Worm (Caenorhabditis elegans) whole organism, early embryonic: Measurements from ENCODE around the gene natc-1.

Source experiments
- B0310.2 ChIP-seq: sonication (generic microtip); optimal IDR thresholded peaks from 2 replicates; lab custom pipeline; 2016; ENCODE audit warnings: mild to moderate bottlenecking, missing genetic modification characterization, missing compliant biosample characterization
- F13C5.2 ChIP-seq: sonication (generic microtip); optimal IDR thresholded peaks from 2 replicates; lab custom pipeline; 2017; ENCODE audit warnings: mild to moderate bottlenecking, missing genetic modification characterization, inconsistent platforms, missing compliant biosample characterization
- aly-1 ChIP-seq: sonication (generic microtip); optimal IDR thresholded peaks from 2 replicates; lab custom pipeline; 2016; ENCODE audit warnings: missing genetic modification characterization, missing compliant biosample characterization
- ama-1 ChIP-seq: fragments of 150-350 bp; optimal IDR thresholded peaks from 2 replicates; lab custom pipeline; 2014
- ceh-13 ChIP-seq: fragments of 200-800 bp; sonication (Bioruptor generic); optimal IDR thresholded peaks from 2 replicates; lab custom pipeline; 2018; ENCODE audit warnings: mild to moderate bottlenecking, missing genetic modification characterization, missing compliant biosample characterization
- ceh-36 ChIP-seq: sonication (generic microtip); optimal IDR thresholded peaks from 2 replicates; lab custom pipeline; 2016; ENCODE audit warnings: missing genetic modification characterization, inconsistent platforms, missing compliant biosample characterization
- ets-7 ChIP-seq: sonication (generic microtip); optimal IDR thresholded peaks from 2 replicates; lab custom pipeline; 2016; ENCODE audit warnings: missing genotype, missing genetic modification characterization, missing compliant biosample characterization
- flt-1 ChIP-seq: fragments of 200-800 bp; sonication (Bioruptor generic); IDR thresholded peaks from 2 replicates; pipeline ENCODE4 v1.3.6; 2022; ENCODE audit warnings: missing genetic modification characterization, missing compliant biosample characterization
- hmbx-1 ChIP-seq: sonication (generic microtip); optimal IDR thresholded peaks from 2 replicates; lab custom pipeline; 2016; ENCODE audit warnings: mild to moderate bottlenecking, missing genetic modification characterization, missing compliant biosample characterization
- hmg-4 ChIP-seq: fragments of 200-800 bp; sonication (Bioruptor generic); optimal IDR thresholded peaks from 2 replicates; lab custom pipeline; 2018; ENCODE audit warnings: mild to moderate bottlenecking, missing genetic modification characterization, missing compliant biosample characterization
- hnd-1 ChIP-seq: sonication (generic microtip); optimal IDR thresholded peaks from 2 replicates; lab custom pipeline; 2016; ENCODE audit warnings: missing genetic modification characterization, missing compliant biosample characterization
- pes-1 ChIP-seq: fragments of 200-800 bp; sonication (Bioruptor generic); IDR thresholded peaks from 2 replicates; pipeline ENCODE4 v1.3.6; 2022; ENCODE audit warnings: missing genetic modification reagents, missing genetic modification characterization, missing compliant biosample characterization
- scrt-1 ChIP-seq: fragments of 200-800 bp; sonication (Bioruptor generic); IDR thresholded peaks from 2 replicates; pipeline ENCODE4 v1.3.6; 2022; ENCODE audit warnings: missing genetic modification characterization, missing compliant biosample characterization
- sea-1 ChIP-seq: fragments of 200-800 bp; sonication (Bioruptor generic); conservative IDR thresholded peaks from 2 replicates; pipeline ENCODE4 v1.3.6; 2022; ENCODE audit warnings: missing genetic modification characterization, missing compliant biosample characterization
- tbx-11 ChIP-seq: fragments of 200-800 bp; sonication (Bioruptor generic); IDR thresholded peaks from 2 replicates; pipeline ENCODE4 v1.3.6; 2022; ENCODE audit warnings: missing genetic modification characterization, missing compliant biosample characterization
- tbx-37 ChIP-seq: fragments of 200-800 bp; sonication (Bioruptor generic); conservative IDR thresholded peaks from 2 replicates; pipeline ENCODE4 v1.3.6; 2022; ENCODE audit warnings: missing genetic modification reagents, missing genetic modification characterization, missing compliant biosample characterization
- tra-4 ChIP-seq: sonication (generic microtip); optimal IDR thresholded peaks from 2 replicates; lab custom pipeline; 2017; ENCODE audit warnings: missing genetic modification characterization, missing compliant biosample characterization

The natc-1 gene

DNA sequence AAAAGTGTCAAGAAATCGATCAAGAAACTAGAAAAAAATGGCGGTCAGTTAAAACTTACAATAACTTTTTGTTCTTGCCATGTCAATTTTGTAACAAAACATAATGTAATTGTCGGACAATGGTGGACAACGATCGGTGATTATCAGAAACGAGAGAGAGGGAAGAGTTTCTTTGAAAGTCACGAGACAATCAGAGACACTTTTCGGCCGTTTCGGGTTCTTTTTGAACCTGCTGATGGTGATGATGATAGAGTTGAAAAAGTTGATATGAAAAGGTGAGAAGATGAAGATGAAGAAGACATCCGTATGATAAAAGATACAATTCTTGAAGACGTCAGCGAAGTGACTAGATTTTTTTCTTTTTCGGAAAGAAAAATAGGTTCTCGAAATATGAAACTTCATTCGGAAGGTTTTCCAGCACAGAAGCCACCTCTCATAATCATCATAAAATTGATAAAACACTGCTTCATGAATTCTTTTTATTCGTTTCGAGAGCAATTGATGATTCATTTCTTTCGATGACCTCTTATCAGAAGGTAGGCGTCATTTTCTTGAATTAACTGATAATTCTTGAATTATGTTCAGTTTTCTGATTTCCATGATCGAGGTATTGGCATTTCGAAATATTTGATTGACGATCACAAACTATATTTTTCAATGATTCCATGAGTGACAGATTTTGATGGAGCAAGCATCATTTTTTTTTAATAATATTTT, 35.3 kb upstream of the natc-1 start:
- TF ChIP-seq hnd-1 (no peak), ama-1 (lab: Kevin White, UChicago) (no peak), ceh-13 (GFP tag; lab: Kevin White, UChicago) (no peak), ets-7 (no peak), F13C5.2 (no peak), B0310.2 (tag; lab: Kevin White, UChicago) (no peak)

DNA sequence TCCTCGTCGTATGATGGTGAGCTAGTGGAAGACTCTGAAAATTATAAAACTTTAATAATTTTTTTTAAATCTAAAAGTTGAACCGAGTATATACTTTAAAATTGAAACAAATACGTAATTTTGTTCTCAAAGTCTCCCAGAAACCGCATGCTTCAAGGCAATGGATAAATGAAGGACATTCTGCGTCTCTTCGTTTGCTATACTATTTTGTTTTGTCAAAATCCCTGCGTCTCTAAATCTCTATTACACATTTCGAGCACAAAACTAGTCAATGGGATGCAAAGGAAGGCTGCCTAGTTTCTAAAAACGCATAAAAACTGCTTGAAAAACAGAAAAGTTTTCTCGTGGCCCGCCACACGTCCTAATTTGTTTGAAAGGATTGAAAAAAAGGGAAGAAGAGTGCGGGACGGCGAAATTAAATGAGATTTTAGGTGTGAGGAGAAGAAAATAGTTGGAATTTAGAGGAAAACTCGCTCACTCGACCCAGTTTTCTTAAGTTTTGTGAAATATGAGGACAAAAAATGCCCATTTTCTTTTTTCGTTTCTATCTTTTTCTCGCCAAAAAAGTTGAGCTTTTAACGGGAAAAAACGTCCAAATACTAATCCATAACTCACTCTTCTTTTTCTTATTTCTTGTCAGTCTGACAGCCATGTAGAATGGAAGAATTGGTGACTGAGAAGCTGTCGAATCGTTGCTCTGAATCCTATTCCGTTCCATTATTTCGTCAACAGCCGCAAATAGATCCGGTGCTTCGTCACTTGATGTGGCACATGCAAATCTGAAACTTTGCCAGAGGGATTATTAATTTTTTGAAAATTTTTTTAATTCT, 33.4 kb upstream of the natc-1 start:
- no peak for TF ChIP-seq ceh-36 (tag; lab: Kevin White, UChicago)
- TF ChIP-seq tra-4, result no peak
- TF ChIP-seq pes-1 (GFP tag; lab: Robert Waterston, UW), result no peak
- TF ChIP-seq ceh-13 (GFP tag; lab: Kevin White, UChicago), result no peak
- TF ChIP-seq ama-1 (lab: Kevin White, UChicago), result no peak
- TF ChIP-seq sea-1 (GFP tag; lab: Robert Waterston, UW), result no peak
- no peak for TF ChIP-seq ets-7
- TF ChIP-seq hmbx-1 (tag; lab: Kevin White, UChicago), result no peak
- TF ChIP-seq scrt-1 (GFP tag; lab: Robert Waterston, UW), result no peak
- no peak for TF ChIP-seq hnd-1
- no peak for TF ChIP-seq tbx-37 (GFP tag; lab: Robert Waterston, UW)
- TF ChIP-seq flt-1 (GFP tag; lab: Robert Waterston, UW), result no peak
- TF ChIP-seq tbx-11 (GFP tag; lab: Robert Waterston, UW), result no peak
- no peak for TF ChIP-seq F13C5.2
- TF ChIP-seq hmg-4, result no peak

DNA sequence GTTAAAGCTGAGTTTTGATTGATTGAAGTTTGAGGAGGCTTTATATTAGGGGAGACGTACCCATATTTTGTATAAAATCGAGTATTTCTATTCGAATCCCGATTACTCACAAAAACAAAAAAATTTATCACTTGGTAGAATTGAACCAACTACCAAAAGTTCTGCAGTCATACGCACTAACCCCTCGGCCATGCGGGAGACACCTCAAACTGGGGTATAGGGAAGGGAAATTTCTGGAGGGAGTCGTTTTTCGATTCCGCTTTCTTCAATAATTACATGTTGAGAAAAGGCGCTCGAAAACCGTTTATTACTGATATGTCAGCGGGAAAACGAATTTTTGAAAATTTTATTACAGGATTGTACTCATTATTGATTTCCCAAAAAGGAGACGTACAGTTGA, 30.9 kb upstream of the natc-1 start:
- peak; percentile 75 for TF ChIP-seq tbx-11 (GFP tag; lab: Robert Waterston, UW)
- peak; percentile 60 for TF ChIP-seq tbx-37 (GFP tag; lab: Robert Waterston, UW)
- peak; percentile 80 for TF ChIP-seq flt-1 (GFP tag; lab: Robert Waterston, UW)
- peak; percentile 86 for TF ChIP-seq pes-1 (GFP tag; lab: Robert Waterston, UW)
- peak; percentile 80 for TF ChIP-seq sea-1 (GFP tag; lab: Robert Waterston, UW)
- TF ChIP-seq scrt-1 (GFP tag; lab: Robert Waterston, UW), result peak; percentile 84

DNA sequence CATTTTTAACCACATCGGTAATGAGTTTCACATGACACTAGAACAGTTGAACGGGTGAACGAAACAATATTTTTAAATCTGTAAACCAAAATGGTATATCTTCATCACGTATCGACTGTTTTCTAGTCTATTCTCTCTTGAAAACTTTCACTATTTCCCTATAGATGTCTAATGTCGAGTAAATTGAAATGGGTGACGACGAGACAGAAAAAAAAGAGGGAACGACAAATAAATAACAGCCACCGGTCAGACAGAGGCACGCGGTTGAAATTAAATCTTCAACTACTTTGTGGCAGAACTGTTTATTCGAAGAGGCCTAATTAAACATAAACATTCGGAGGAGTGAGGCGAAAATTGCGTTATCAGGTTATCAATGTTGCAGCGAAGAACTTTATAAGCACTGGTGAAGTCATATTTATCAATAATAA, 27.7 kb upstream of the natc-1 start:
- TF ChIP-seq sea-1 (GFP tag; lab: Robert Waterston, UW) (no peak), tbx-11 (GFP tag; lab: Robert Waterston, UW) (no peak), hmbx-1 (tag; lab: Kevin White, UChicago) (no peak), hnd-1 (no peak), aly-1 (tag; lab: Kevin White, UChicago) (no peak), hmg-4 (no peak), F13C5.2 (no peak), flt-1 (GFP tag; lab: Robert Waterston, UW) (no peak), B0310.2 (tag; lab: Kevin White, UChicago) (no peak), ceh-13 (GFP tag; lab: Kevin White, UChicago) (no peak), ama-1 (lab: Kevin White, UChicago) (no peak), scrt-1 (GFP tag; lab: Robert Waterston, UW) (no peak), ceh-36 (tag; lab: Kevin White, UChicago) (no peak), ets-7 (no peak)

DNA sequence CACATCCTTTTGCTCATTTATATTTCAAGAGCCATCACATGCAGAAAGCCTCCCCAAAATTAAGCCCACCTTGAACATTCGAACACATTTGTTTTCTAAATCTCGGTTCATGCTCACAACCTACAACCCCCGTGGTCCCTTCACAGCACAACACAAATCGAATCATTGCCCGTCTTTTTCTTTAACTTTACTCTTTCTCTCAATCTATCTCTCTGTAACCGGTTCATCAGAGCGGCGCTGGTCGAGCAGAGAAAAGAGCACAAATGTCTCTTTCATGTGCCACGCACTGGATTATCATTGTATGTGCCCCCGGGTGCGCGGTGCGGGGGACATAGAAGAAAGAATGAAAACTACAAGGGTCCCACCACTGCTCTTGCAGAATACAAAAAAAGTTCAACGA, 26.9 kb upstream of the natc-1 start:
- TF ChIP-seq tbx-37 (GFP tag; lab: Robert Waterston, UW) (no peak), hnd-1 (no peak), tra-4 (no peak)

DNA sequence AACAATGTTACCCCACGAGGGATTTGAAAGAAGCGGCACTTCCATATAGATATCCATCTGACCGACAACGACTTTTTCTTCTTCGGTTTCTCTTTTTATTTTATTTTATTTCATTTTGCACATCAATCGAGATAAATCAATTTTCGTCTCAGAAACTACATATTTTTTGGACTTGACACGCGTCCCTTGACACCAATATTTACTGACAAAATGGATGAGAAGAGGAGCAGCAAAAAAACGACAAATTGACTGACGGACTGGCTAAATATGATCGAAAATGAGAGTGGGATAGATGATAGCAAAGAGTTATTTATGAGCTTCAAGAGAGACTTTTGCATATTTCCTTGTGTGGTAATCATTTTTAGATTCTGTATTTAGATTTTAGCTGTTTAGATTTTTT, 24.8 kb upstream of the natc-1 start:
- TF ChIP-seq sea-1 (GFP tag; lab: Robert Waterston, UW), result no peak
- no peak for TF ChIP-seq scrt-1 (GFP tag; lab: Robert Waterston, UW)
- no peak for TF ChIP-seq hnd-1
- no peak for TF ChIP-seq F13C5.2
- no peak for TF ChIP-seq ceh-13 (GFP tag; lab: Kevin White, UChicago)
- no peak for TF ChIP-seq hmbx-1 (tag; lab: Kevin White, UChicago)
- TF ChIP-seq flt-1 (GFP tag; lab: Robert Waterston, UW), result no peak
- TF ChIP-seq ama-1 (lab: Kevin White, UChicago), result no peak

DNA sequence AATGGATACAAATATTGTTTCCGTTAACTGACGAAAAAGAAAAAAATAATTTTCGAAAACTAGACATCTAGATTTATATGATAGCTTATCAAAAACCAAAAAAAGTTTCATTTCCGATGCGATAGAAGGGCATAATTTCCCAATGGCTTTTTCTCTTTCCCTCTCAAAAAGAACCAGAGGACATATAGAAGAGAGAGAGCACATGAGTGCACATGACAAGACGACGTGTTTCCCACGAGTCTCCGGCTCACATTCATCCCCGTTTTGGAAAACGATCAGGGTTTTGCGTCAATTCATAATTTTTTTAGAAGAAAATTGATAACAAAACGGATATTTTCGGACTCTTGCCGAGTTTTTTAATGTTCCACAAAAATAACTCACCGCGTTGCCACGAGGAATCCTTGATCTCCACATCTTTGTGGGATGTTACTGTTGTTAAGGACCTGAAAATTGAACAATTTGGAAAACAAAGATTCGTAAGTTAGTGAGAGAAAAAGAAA, 17.8 kb upstream of the natc-1 start, which contains the start of gene lmd-3:
lmd-3 (minus strand) TSS at position 450 of the 500 bp plus-strand sequence.
- TF ChIP-seq tbx-11 (GFP tag; lab: Robert Waterston, UW) (no peak), tbx-37 (GFP tag; lab: Robert Waterston, UW) (no peak), ceh-13 (GFP tag; lab: Kevin White, UChicago) (no peak), sea-1 (GFP tag; lab: Robert Waterston, UW) (no peak), B0310.2 (tag; lab: Kevin White, UChicago) (no peak), hmg-4 (no peak), F13C5.2 (no peak), ama-1 (lab: Kevin White, UChicago) (no peak), pes-1 (GFP tag; lab: Robert Waterston, UW) (no peak), tra-4 (no peak), scrt-1 (GFP tag; lab: Robert Waterston, UW) (no peak), ceh-36 (tag; lab: Kevin White, UChicago) (no peak), hnd-1 (no peak), ets-7 (no peak)
